Fruit fly (Drosophila melanogaster) whole organism, embryonic: ENCODE data around the gene nAChRalpha7.

Experiments used
- Atf6 ChIP-seq: fragments of 200-800 bp; sonication (Bioruptor generic); IDR thresholded peaks from 2 replicates; pipeline ENCODE4 v1.3.6; 2022; ENCODE audit warnings: missing biosample characterization, missing genetic modification characterization
- CG10147 ChIP-seq: fragments of 200-800 bp; sonication (Bioruptor generic); optimal IDR thresholded peaks from 2 replicates; lab custom pipeline; 2019; ENCODE audit warnings: missing biosample characterization, mild to moderate bottlenecking, missing genetic modification characterization, moderate library complexity
- CG12391 ChIP-seq: fragments of 200-800 bp; sonication (Bioruptor generic); optimal IDR thresholded peaks from 3 replicates; lab custom pipeline; 2018; ENCODE audit warnings: missing biosample characterization, mild to moderate bottlenecking, missing genetic modification characterization, moderate library complexity
- CG14050 ChIP-seq: fragments of 200-800 bp; sonication (Bioruptor generic); IDR thresholded peaks from 3 replicates; pipeline ENCODE4 v1.3.6; 2022; ENCODE audit warnings: missing biosample characterization, missing genetic modification characterization
- CG15601 ChIP-seq: fragments of 200-800 bp; sonication (Bioruptor generic); optimal IDR thresholded peaks from 3 replicates; lab custom pipeline; 2019; ENCODE audit warnings: missing biosample characterization, mild to moderate bottlenecking, missing genetic modification characterization, moderate library complexity
- CG1603 ChIP-seq: fragments of 200-800 bp; sonication (Bioruptor generic); optimal IDR thresholded peaks from 2 replicates; lab custom pipeline; 2019; ENCODE audit warnings: missing biosample characterization, mild to moderate bottlenecking, missing genetic modification characterization, moderate library complexity
- CG16815 ChIP-seq: fragments of 200-800 bp; sonication (Bioruptor generic); optimal IDR thresholded peaks from 3 replicates; lab custom pipeline; 2017; ENCODE audit warnings: missing biosample characterization, mild to moderate bottlenecking, missing genetic modification characterization
- CG2120 ChIP-seq: fragments of 200-800 bp; sonication (Bioruptor generic); optimal IDR thresholded peaks from 3 replicates; lab custom pipeline; 2016; ENCODE audit warnings: missing biosample characterization, missing genetic modification characterization
- CG2712 ChIP-seq: fragments of 200-800 bp; optimal IDR thresholded peaks from 3 replicates; lab custom pipeline; 2019; ENCODE audit warnings: missing biosample characterization, mild to moderate bottlenecking, missing genetic modification characterization, moderate library complexity
- CG2889 ChIP-seq: fragments of 200-800 bp; sonication (Bioruptor generic); IDR thresholded peaks from 3 replicates; pipeline ENCODE4 v1.3.6; 2022; ENCODE audit warnings: missing biosample characterization, missing genetic modification characterization
- CG4404 ChIP-seq: fragments of 200-800 bp; sonication (Bioruptor generic); IDR thresholded peaks from 2 replicates; pipeline ENCODE4 v1.3.6; 2022; ENCODE audit warnings: missing biosample characterization, missing genetic modification characterization
- CG6254 ChIP-seq: fragments of 200-800 bp; sonication (Bioruptor generic); optimal IDR thresholded peaks from 3 replicates; lab custom pipeline; 2017; ENCODE audit warnings: mild to moderate bottlenecking, missing biosample characterization, missing genetic modification reagents, missing genetic modification characterization
- CG8765 ChIP-seq: fragments of 200-800 bp; sonication (Bioruptor generic); IDR thresholded peaks from 2 replicates; pipeline ENCODE4 v1.3.6; 2022; ENCODE audit warnings: missing biosample characterization, missing genetic modification characterization
- Dad ChIP-seq: fragments of 200-800 bp; sonication (Bioruptor generic); optimal IDR thresholded peaks from 3 replicates; lab custom pipeline; 2016; ENCODE audit warnings: missing biosample characterization, missing genetic modification characterization
- Doc3 ChIP-seq: fragments of 200-800 bp; sonication (Bioruptor generic); IDR thresholded peaks from 3 replicates; pipeline ENCODE4 v1.3.6; 2022; ENCODE audit warnings: missing biosample characterization, missing genetic modification characterization; ENCODE audit not compliant: partially characterized antibody
- Hey ChIP-seq: fragments of 200-800 bp; sonication (Bioruptor generic); optimal IDR thresholded peaks from 3 replicates; lab custom pipeline; 2018; ENCODE audit warnings: missing biosample characterization, mild to moderate bottlenecking, missing genetic modification characterization
- HmgZ ChIP-seq: fragments of 200-800 bp; sonication (Bioruptor generic); optimal IDR thresholded peaks from 2 replicates; lab custom pipeline; 2018; ENCODE audit warnings: missing biosample characterization, mild to moderate bottlenecking, missing genetic modification characterization
- Hr51 ChIP-seq, 2 experiments: fragments of 200-800 bp; sonication (Bioruptor generic); optimal IDR thresholded peaks; 2 replicates in 1 of 2; 3 replicates in 1 of 2; lab custom pipeline; 2016 to 2018; ENCODE audit warnings: missing biosample characterization in 2 of 2, missing genetic modification characterization in 2 of 2, mild to moderate bottlenecking in 1 of 2, moderate library complexity in 1 of 2
- Med ChIP-seq: fragments of 200-800 bp; sonication (Bioruptor generic); peaks from one replicate; lab custom pipeline; 2016; ENCODE audit warnings: missing biosample characterization, missing genetic modification characterization, mild to moderate bottlenecking, inconsistent platforms, moderate library complexity
- NFAT ChIP-seq: fragments of 200-800 bp; sonication (Bioruptor generic); IDR thresholded peaks from 2 replicates; pipeline ENCODE4 v1.3.6; 2022; ENCODE audit warnings: missing biosample characterization, missing genetic modification characterization
- NK7.1 ChIP-seq: fragments of 200-800 bp; sonication (Bioruptor generic); optimal IDR thresholded peaks from 3 replicates; lab custom pipeline; 2016; ENCODE audit warnings: missing biosample characterization, missing genetic modification characterization
- Nf-YA ChIP-seq: fragments of 200-800 bp; sonication (Bioruptor generic); IDR thresholded peaks from 2 replicates; pipeline ENCODE4 v1.3.6; 2022; ENCODE audit warnings: missing biosample characterization, missing genetic modification characterization
- Oaz ChIP-seq: fragments of 200-800 bp; sonication (Bioruptor generic); IDR thresholded peaks from 2 replicates; pipeline ENCODE4 v1.3.6; 2022; ENCODE audit warnings: missing biosample characterization, missing genetic modification characterization
- Optix ChIP-seq: fragments of 200-800 bp; sonication (Bioruptor generic); IDR thresholded peaks from 3 replicates; pipeline ENCODE4 v1.3.6; 2022; ENCODE audit warnings: missing biosample characterization, missing genetic modification characterization
- Pdp1 ChIP-seq, 2 experiments: fragments of 200-800 bp; sonication (Bioruptor generic); optimal IDR thresholded peaks; 3 replicates each; lab custom pipeline; 2016; ENCODE audit warnings: missing biosample characterization in 2 of 2, missing genetic modification characterization in 2 of 2, mild to moderate bottlenecking in 1 of 2, moderate library complexity in 1 of 2
- Sry-δ ChIP-seq: fragments of 200-800 bp; sonication (Bioruptor generic); optimal IDR thresholded peaks from 2 replicates; lab custom pipeline; 2016; ENCODE audit warnings: missing biosample characterization, missing genetic modification characterization
- Vsx1 ChIP-seq: fragments of 200-800 bp; sonication (Bioruptor generic); optimal IDR thresholded peaks from 2 replicates; lab custom pipeline; 2017; ENCODE audit warnings: missing biosample characterization, mild to moderate bottlenecking, missing genetic modification characterization, missing genetic modification reagents
- ac ChIP-seq: fragments of 200-800 bp; sonication (Bioruptor generic); optimal IDR thresholded peaks from 3 replicates; lab custom pipeline; 2017; ENCODE audit warnings: missing biosample characterization, mild to moderate bottlenecking, missing genetic modification characterization
- ase ChIP-seq: fragments of 200-800 bp; sonication (Bioruptor generic); IDR thresholded peaks from 3 replicates; pipeline ENCODE4 v1.3.6; 2022; ENCODE audit warnings: missing biosample characterization, missing genetic modification characterization
- cg ChIP-seq: fragments of 200-800 bp; sonication (Bioruptor generic); optimal IDR thresholded peaks from 3 replicates; lab custom pipeline; 2019; ENCODE audit warnings: missing biosample characterization, mild to moderate bottlenecking, missing genetic modification characterization, moderate library complexity
- chinmo ChIP-seq: fragments of 200-800 bp; sonication (Bioruptor generic); IDR thresholded peaks from 4 replicates; pipeline ENCODE4 v1.3.6; 2022; ENCODE audit warnings: missing biosample characterization, missing genetic modification characterization; ENCODE audit not compliant: partially characterized antibody
- crc ChIP-seq: fragments of 200-800 bp; sonication (Bioruptor generic); optimal IDR thresholded peaks from 2 replicates; lab custom pipeline; 2016; ENCODE audit warnings: missing biosample characterization, missing genetic modification characterization
- crp ChIP-seq, 2 experiments: fragments of 200-800 bp; sonication (Bioruptor generic); optimal IDR thresholded peaks; 2 replicates in 1 of 2; 3 replicates in 1 of 2; lab custom pipeline; 2017; ENCODE audit warnings: missing biosample characterization in 2 of 2, missing genetic modification characterization in 2 of 2, mild to moderate bottlenecking in 1 of 2, moderate library complexity in 1 of 2
- dpn ChIP-seq, 2 experiments: fragments of 200-800 bp; sonication (Bioruptor generic); optimal IDR thresholded peaks; 3 replicates each; lab custom pipeline; 2016; ENCODE audit warnings: missing biosample characterization in 2 of 2, missing genetic modification characterization in 2 of 2
- dysf ChIP-seq: fragments of 200-800 bp; sonication (Bioruptor generic); IDR thresholded peaks from 3 replicates; pipeline ENCODE4 v1.3.6; 2022; ENCODE audit warnings: missing biosample characterization, missing genetic modification characterization
- fd96Cb ChIP-seq: fragments of 200-800 bp; sonication (Bioruptor generic); optimal IDR thresholded peaks from 2 replicates; lab custom pipeline; 2018; ENCODE audit warnings: missing biosample characterization, mild to moderate bottlenecking, missing genetic modification characterization, moderate library complexity
- gcm2 ChIP-seq: fragments of 200-800 bp; sonication (Bioruptor generic); optimal IDR thresholded peaks from 2 replicates; lab custom pipeline; 2016; ENCODE audit warnings: missing biosample characterization, missing genetic modification characterization
- gsb-n ChIP-seq: fragments of 200-800 bp; sonication (Bioruptor generic); optimal IDR thresholded peaks from 3 replicates; lab custom pipeline; 2018; ENCODE audit warnings: missing biosample characterization, mild to moderate bottlenecking, missing genetic modification characterization
- ind ChIP-seq: fragments of 200-800 bp; sonication (Bioruptor generic); optimal IDR thresholded peaks from 3 replicates; lab custom pipeline; 2016; ENCODE audit warnings: missing biosample characterization, missing genetic modification characterization
- lola ChIP-seq, 3 experiments: fragments of >200 bp in 2 of 3; fragments of 200-800 bp in 1 of 3; sonication (Bioruptor generic) in 1 of 3; optimal IDR thresholded peaks; 2 replicates each; lab custom pipeline; 2017 to 2019; ENCODE audit warnings: missing biosample characterization in 3 of 3, missing genetic modification characterization in 3 of 3, mild to moderate bottlenecking in 1 of 3, moderate library complexity in 1 of 3
- otp ChIP-seq: fragments of 200-800 bp; sonication (Bioruptor generic); IDR thresholded peaks from 3 replicates; pipeline ENCODE4, ENCODE4 v1.3.6; 2022; ENCODE audit warnings: missing biosample characterization, missing genetic modification characterization
- phol ChIP-seq: fragments of 200-800 bp; sonication (Bioruptor generic); optimal IDR thresholded peaks from 3 replicates; lab custom pipeline; 2018; ENCODE audit warnings: missing biosample characterization, mild to moderate bottlenecking, missing genetic modification characterization, moderate library complexity
- pnt ChIP-seq: fragments of 200-800 bp; sonication (Bioruptor generic); optimal IDR thresholded peaks from 3 replicates; lab custom pipeline; 2016; ENCODE audit warnings: missing biosample characterization, missing genetic modification characterization
- ranshi ChIP-seq: fragments of 200-800 bp; sonication (Bioruptor generic); IDR thresholded peaks from 2 replicates; pipeline ENCODE4 v1.3.6; 2022; ENCODE audit warnings: missing biosample characterization, missing genetic modification characterization
- sob ChIP-seq: fragments of 200-800 bp; sonication (Bioruptor generic); IDR thresholded peaks from 2 replicates; pipeline ENCODE4 v1.3.6; 2022; ENCODE audit warnings: missing biosample characterization, missing genetic modification characterization
- sug ChIP-seq: fragments of 200-800 bp; optimal IDR thresholded peaks from 2 replicates; lab custom pipeline; 2019; ENCODE audit warnings: missing biosample characterization, mild to moderate bottlenecking, missing genetic modification characterization, moderate library complexity
- tap ChIP-seq: fragments of 200-800 bp; optimal IDR thresholded peaks from 3 replicates; lab custom pipeline; 2019; ENCODE audit warnings: missing biosample characterization, mild to moderate bottlenecking, missing genetic modification characterization, moderate library complexity
- trh ChIP-seq: fragments of 200-800 bp; sonication (Bioruptor generic); optimal IDR thresholded peaks from 2 replicates; lab custom pipeline; 2016; ENCODE audit warnings: missing biosample characterization, missing genetic modification characterization
- usp ChIP-seq: fragments of >200 bp; optimal IDR thresholded peaks from 2 replicates; lab custom pipeline; 2017; ENCODE audit warnings: missing biosample characterization, missing genetic modification characterization
- vvl ChIP-seq: fragments of 200-800 bp; sonication (Bioruptor generic); IDR thresholded peaks from 2 replicates; pipeline ENCODE4 v1.3.6; 2022; ENCODE audit warnings: missing biosample characterization, missing genetic modification characterization
- zen ChIP-seq: fragments of 200-800 bp; sonication (Bioruptor generic); optimal IDR thresholded peaks from 3 replicates; lab custom pipeline; 2018; ENCODE audit warnings: missing biosample characterization, mild to moderate bottlenecking, missing genetic modification characterization, moderate library complexity

nAChRalpha7 gene

dm6 chrX:19354628-19355101 is 6.4 kb upstream of the nAChRalpha7 start (continued):
- TF ChIP-seq Hey (tag; lab: Kevin White, UChicago): no peak
- TF ChIP-seq CG4404 (GFP tag; lab: Robert Waterston, UW): no peak
- TF ChIP-seq CG16815: no peak
- no peak for TF ChIP-seq NFAT (GFP tag; lab: Robert Waterston, UW)
- 0 out of 2 replicates have a peak, but pooled peaks have one; percentile 22 for TF ChIP-seq Atf6
- no peak for TF ChIP-seq Nf-YA
- no peak for TF ChIP-seq chinmo
- peak; percentile 45 for TF ChIP-seq tap
- TF ChIP-seq phol (tag; lab: Kevin White, UChicago): peak; percentile 63
- peak; percentile 38 for TF ChIP-seq ind
- peak; percentile 42 for TF ChIP-seq CG15601
- no peak for TF ChIP-seq Doc3 (GFP tag; lab: Robert Waterston, UW)
- TF ChIP-seq CG2120: peak; percentile 63
- peak; percentile 20 for TF ChIP-seq sug (tag; lab: Kevin White, UChicago)
- TF ChIP-seq zen (tag; lab: Kevin White, UChicago): peak; percentile 5
- peak; percentile 48 for TF ChIP-seq gsb-n
- TF ChIP-seq NK7.1 (GFP tag; lab: Kevin White, UChicago): no peak
- no peak for TF ChIP-seq usp (GFP tag; lab: Kevin White, UChicago)
- no peak for TF ChIP-seq Oaz (GFP tag; lab: Robert Waterston, UW)
- peak; percentile 67 for TF ChIP-seq CG2712 (tag; lab: Kevin White, UChicago)
- no peak for TF ChIP-seq ase (GFP tag; lab: Robert Waterston, UW)
- TF ChIP-seq gcm2 (GFP tag; lab: Kevin White, UChicago): no peak
- no peak for TF ChIP-seq ranshi (GFP tag; lab: Robert Waterston, UW)
- TF ChIP-seq trh (GFP tag; lab: Kevin White, UChicago): no peak
- TF ChIP-seq otp: no peak
- TF ChIP-seq CG10147 (GFP tag; lab: Kevin White, UChicago): peak; percentile 29
- TF ChIP-seq crp (GFP tag; optimal IDR thresholded peaks at IDR 0.05; lab: Kevin White, UChicago): no peak
- TF ChIP-seq Pdp1 (GFP tag; optimal IDR thresholded peaks at IDR 0.05; lab: Kevin White, UChicago): peak; percentile 44 to 47
- TF ChIP-seq Med: peak; percentile 83
- TF ChIP-seq Optix (GFP tag; lab: Robert Waterston, UW): no peak
- TF ChIP-seq Dad (GFP tag; lab: Kevin White, UChicago): no peak
- TF ChIP-seq HmgZ (tag; lab: Kevin White, UChicago): no peak
- peak in 1 of 2 experiments; percentile 50 for TF ChIP-seq Hr51 (GFP tag; optimal IDR thresholded peaks at IDR 0.05; lab: Kevin White, UChicago)
- peak; percentile 8 for TF ChIP-seq Sry-δ (GFP tag; lab: Kevin White, UChicago)
- no peak for TF ChIP-seq sob (GFP tag; lab: Robert Waterston, UW)
- no peak for TF ChIP-seq CG2889 (GFP tag; lab: Robert Waterston, UW)
- TF ChIP-seq CG8765 (GFP tag; lab: Robert Waterston, UW): no peak
- TF ChIP-seq pnt (GFP tag; lab: Kevin White, UChicago): peak; percentile 54
- TF ChIP-seq crc (GFP tag; lab: Kevin White, UChicago): peak; percentile 12
- TF ChIP-seq dysf (GFP tag; lab: Robert Waterston, UW): peak; percentile 62
- TF ChIP-seq vvl: no peak; the same call in 1 of the 2 replicates
- TF ChIP-seq ac (GFP tag; lab: Kevin White, UChicago): no peak
- TF ChIP-seq CG12391: peak; percentile 47
- TF ChIP-seq CG1603 (tag; lab: Kevin White, UChicago): peak; percentile 52
- peak in 1 of 3 experiments; percentile 68 for TF ChIP-seq lola (GFP tag; optimal IDR thresholded peaks at IDR 0.05; lab: Kevin White, UChicago)
- TF ChIP-seq CG6254 (GFP tag; lab: Kevin White, UChicago): peak; percentile 16
- peak; percentile 60 for TF ChIP-seq cg
- peak; percentile 49 for TF ChIP-seq fd96Cb (tag; lab: Kevin White, UChicago)
- no peak for TF ChIP-seq CG14050
- no peak for TF ChIP-seq Vsx1 (GFP tag; lab: Kevin White, UChicago)
- TF ChIP-seq dpn (GFP tag; optimal IDR thresholded peaks at IDR 0.05; lab: Kevin White, UChicago): peak; percentile 28 to 53
